Fruit fly (Drosophila melanogaster): Measurements from ENCODE around the gene spg.

The spg gene

DNA sequence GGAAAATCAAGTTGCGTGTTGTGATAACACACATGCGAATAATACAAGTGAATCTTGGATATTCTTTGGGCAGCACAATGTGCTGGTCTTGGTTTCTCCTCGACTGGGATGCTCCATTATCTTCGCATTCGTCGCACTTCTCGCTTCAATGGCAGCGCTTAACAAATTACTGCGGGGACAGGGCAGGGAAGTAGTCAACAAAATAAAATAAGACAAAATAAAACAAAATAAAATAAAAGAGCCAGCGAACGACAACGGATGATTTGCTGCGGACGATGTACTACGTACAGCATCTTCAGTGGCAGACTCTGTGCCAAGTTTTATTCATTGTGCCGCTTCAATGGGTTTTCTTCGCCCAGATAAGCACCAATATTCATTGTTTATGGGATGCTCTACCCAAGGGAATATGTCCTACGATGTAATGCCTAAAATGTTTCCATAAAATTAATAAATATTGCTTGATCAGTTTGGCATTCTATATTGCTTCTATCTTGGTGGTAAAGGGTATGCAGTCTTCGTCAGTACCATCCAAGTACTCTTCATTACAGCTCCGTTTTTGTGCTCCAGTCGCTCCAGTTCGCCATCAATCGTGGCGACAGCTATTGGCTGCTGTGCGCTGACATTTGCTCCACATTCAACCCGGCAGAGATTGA lies 1.9 kb downstream of the spg start (continued):
- TF ChIP-seq fd59A (GFP tag; optimal IDR thresholded peaks at IDR 0.05): peak; percentile 62
- TF ChIP-seq net (GFP tag; optimal IDR thresholded peaks at IDR 0.05): peak; percentile 61
- TF ChIP-seq Smox (GFP tag; optimal IDR thresholded peaks at IDR 0.05): peak; percentile 3
- TF ChIP-seq Sox15 (GFP tag; optimal IDR thresholded peaks at IDR 0.05): peak; percentile 30
- TF ChIP-seq fd85E (GFP tag; optimal IDR thresholded peaks at IDR 0.05): no peak
- TF ChIP-seq CG34406 (GFP tag; optimal IDR thresholded peaks at IDR 0.05): peak; percentile 46
- no peak for TF ChIP-seq Hr38 (GFP tag; optimal IDR thresholded peaks at IDR 0.05)
- TF ChIP-seq CG8632 (GFP tag; optimal IDR thresholded peaks at IDR 0.05): peak; percentile 60
- TF ChIP-seq Hr39 (GFP tag; optimal IDR thresholded peaks at IDR 0.05): peak; percentile 22
- peak; percentile 6 for TF ChIP-seq Blimp-1 (GFP tag; optimal IDR thresholded peaks at IDR 0.05)
- TF ChIP-seq CG8319 (GFP tag; optimal IDR thresholded peaks at IDR 0.05): peak; percentile 52
- TF ChIP-seq CG31627 (GFP tag; optimal IDR thresholded peaks at IDR 0.05): peak; percentile 29
- peak; percentile 16 for TF ChIP-seq Ets21C (GFP tag; optimal IDR thresholded peaks at IDR 0.05)
- TF ChIP-seq pdm3 (GFP tag; optimal IDR thresholded peaks at IDR 0.05): peak; percentile 67

DNA sequence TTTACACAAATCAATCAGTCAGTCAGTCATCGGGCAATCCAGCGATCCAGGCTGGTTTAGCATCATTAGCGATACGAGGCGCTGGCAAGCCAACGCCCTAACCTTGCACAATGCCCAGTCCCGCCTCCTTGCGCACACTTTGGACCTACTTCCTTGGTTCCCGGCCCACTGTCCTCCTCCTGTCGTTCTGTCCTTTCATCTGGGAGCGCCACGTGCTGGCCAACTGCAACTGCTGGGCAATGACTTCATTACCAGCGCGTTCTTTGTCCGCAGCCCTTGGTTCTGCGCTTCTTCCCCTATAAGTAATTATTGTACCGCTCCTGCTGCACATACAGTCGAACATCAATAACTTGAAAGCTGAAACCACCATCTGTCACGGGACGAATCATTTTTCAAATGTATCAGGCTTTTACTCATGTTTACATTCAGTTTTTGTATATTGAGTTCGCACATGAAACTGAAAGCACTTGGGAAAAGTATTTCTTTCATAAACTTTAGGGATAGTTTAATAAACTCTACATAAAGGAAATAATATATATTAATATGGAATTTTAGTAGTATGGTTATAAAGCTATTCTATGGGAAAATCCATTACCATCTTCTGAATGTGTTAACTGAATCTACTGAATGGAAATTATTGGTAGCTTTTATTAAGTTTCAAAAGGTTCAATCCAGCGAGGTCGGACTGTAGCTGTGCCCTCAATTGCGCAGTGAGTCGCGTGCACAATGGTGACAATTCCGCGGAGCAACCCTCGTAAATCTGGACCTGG lies 2.7 kb downstream of the spg start:
- TF ChIP-seq CG16779 (tag; optimal IDR thresholded peaks at IDR 0.05): no peak
- TF ChIP-seq achi (GFP tag; optimal IDR thresholded peaks at IDR 0.05): peak; percentile 48
- TF ChIP-seq CG8632 (GFP tag; optimal IDR thresholded peaks at IDR 0.05): peak; percentile 21
- no peak for TF ChIP-seq fkh (GFP tag; optimal IDR thresholded peaks at IDR 0.05)
- TF ChIP-seq Sox14 (GFP tag; optimal IDR thresholded peaks at IDR 0.05): peak; percentile 12
- TF ChIP-seq CG32006 (GFP tag; optimal IDR thresholded peaks at IDR 0.05): peak; percentile 49
- peak; percentile 63 for TF ChIP-seq CG3032 (tag; optimal IDR thresholded peaks at IDR 0.05)
- peak; percentile 59 for TF ChIP-seq CG34406 (GFP tag; optimal IDR thresholded peaks at IDR 0.05)
- TF ChIP-seq Met (GFP tag; optimal IDR thresholded peaks at IDR 0.05): peak; percentile 37
- TF ChIP-seq lz (GFP tag; optimal IDR thresholded peaks at IDR 0.05): peak; percentile 34
- TF ChIP-seq esn (GFP tag; optimal IDR thresholded peaks at IDR 0.05): peak; percentile 59
- peak; percentile 47 for TF ChIP-seq Smox (GFP tag; optimal IDR thresholded peaks at IDR 0.05)
- TF ChIP-seq net (GFP tag; optimal IDR thresholded peaks at IDR 0.05): peak; percentile 50
- peak; percentile 85 for TF ChIP-seq Eip78C (GFP tag)
- TF ChIP-seq Ets21C (GFP tag; optimal IDR thresholded peaks at IDR 0.05): peak; percentile 10
- no peak for TF ChIP-seq eg (GFP tag; IDR thresholded peaks at IDR 0.05)
- TF ChIP-seq Blimp-1 (GFP tag; optimal IDR thresholded peaks at IDR 0.05): no peak
- TF ChIP-seq acj6 (GFP tag; optimal IDR thresholded peaks at IDR 0.05): peak; percentile 67
- peak; percentile 6 for TF ChIP-seq Sox102F (GFP tag; optimal IDR thresholded peaks at IDR 0.05)
- TF ChIP-seq fd85E (GFP tag; optimal IDR thresholded peaks at IDR 0.05): no peak
- peak; percentile 47 for TF ChIP-seq dsx (GFP tag; optimal IDR thresholded peaks at IDR 0.05; ENCODE audit: poor library complexity, severe bottlenecking)
- TF ChIP-seq CG6163 (GFP tag; IDR thresholded peaks at IDR 0.05): no peak
- TF ChIP-seq Hr38 (GFP tag; optimal IDR thresholded peaks at IDR 0.05): no peak
- peak; percentile 55 for TF ChIP-seq CG3919 (GFP tag; optimal IDR thresholded peaks at IDR 0.05)
- no peak for TF ChIP-seq Gug (GFP tag; IDR thresholded peaks at IDR 0.05)
- peak; percentile 42 for TF ChIP-seq pdm3 (GFP tag; optimal IDR thresholded peaks at IDR 0.05)
- peak; percentile 23 for TF ChIP-seq CG31627 (GFP tag; optimal IDR thresholded peaks at IDR 0.05)
- TF ChIP-seq salr (GFP tag; optimal IDR thresholded peaks at IDR 0.05): peak in 1 of 2 experiments; percentile 17
- peak; percentile 3 to 63 for TF ChIP-seq ss (GFP tag; optimal IDR thresholded peaks at IDR 0.05)
- TF ChIP-seq CG6854 (GFP tag; optimal IDR thresholded peaks at IDR 0.05): no peak
- no peak for TF ChIP-seq CG1621 (tag; optimal IDR thresholded peaks at IDR 0.05)
- TF ChIP-seq Sox15 (GFP tag; optimal IDR thresholded peaks at IDR 0.05): peak; percentile 18
- TF ChIP-seq CG11294 (GFP tag; IDR thresholded peaks at IDR 0.05): no peak
- TF ChIP-seq CG8119 (GFP tag; IDR thresholded peaks at IDR 0.05): no peak
- TF ChIP-seq spab (GFP tag; optimal IDR thresholded peaks at IDR 0.05): peak; percentile 53
- peak; percentile 56 for TF ChIP-seq Ets96B (tag; optimal IDR thresholded peaks at IDR 0.05)
- no peak for TF ChIP-seq Eip93F (GFP tag; optimal IDR thresholded peaks at IDR 0.05)
- TF ChIP-seq CG10631 (GFP tag; optimal IDR thresholded peaks at IDR 0.05): peak; percentile 57
- TF ChIP-seq CG10669 (GFP tag; optimal IDR thresholded peaks at IDR 0.05): peak; percentile 56
- peak; percentile 42 for TF ChIP-seq CG6792 (GFP tag; optimal IDR thresholded peaks at IDR 0.05)
- TF ChIP-seq Lpt (GFP tag; optimal IDR thresholded peaks at IDR 0.05): no peak
- peak; percentile 45 for TF ChIP-seq svp (GFP tag)
- no peak for TF ChIP-seq Eip75B (GFP tag; optimal IDR thresholded peaks at IDR 0.05)

Measured in whole organism, prepupa.